Worm (Caenorhabditis elegans): ENCODE results near the gene srbc-6.

The srbc-6 gene

DNA sequence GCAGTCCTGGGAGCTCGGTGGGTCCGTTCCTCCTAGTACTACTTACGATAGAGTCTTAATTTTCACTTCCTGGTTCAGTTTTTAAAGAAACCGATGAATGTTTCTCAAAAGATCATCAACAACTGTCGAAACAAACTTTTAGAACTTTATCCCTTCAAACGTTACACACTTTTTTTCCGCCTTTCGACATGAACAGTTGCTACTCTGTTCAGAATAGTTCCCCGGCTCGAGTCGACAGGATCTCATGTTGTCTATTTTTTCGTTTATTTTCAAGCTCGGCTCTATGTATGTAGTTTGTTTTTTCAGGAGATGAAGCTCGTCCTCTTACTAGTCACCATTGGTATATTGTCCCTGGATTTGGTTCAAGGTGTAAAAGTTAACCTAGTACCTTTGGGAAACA lies 13.2 kb upstream of the srbc-6 start, which contains the start of gene exh-1:
exh-1 (plus strand) TSS at position 301 of the 400 bp plus-strand sequence.
- peak in 1 of 2 experiments; percentile 78 for TF ChIP-seq unc-62 (GFP tag; optimal IDR thresholded peaks at IDR 0.05 in 1 of 2)
- no peak for TF ChIP-seq unc-62 (tag; optimal IDR thresholded peaks at IDR 0.05)
- TF ChIP-seq ama-1 (optimal IDR thresholded peaks at IDR 0.05), result no peak
- no peak for TF ChIP-seq mxl-2 (GFP tag; conservative IDR thresholded peaks at IDR 0.05)
- TF ChIP-seq pqm-1 (tag; optimal IDR thresholded peaks at IDR 0.05), result no peak

DNA sequence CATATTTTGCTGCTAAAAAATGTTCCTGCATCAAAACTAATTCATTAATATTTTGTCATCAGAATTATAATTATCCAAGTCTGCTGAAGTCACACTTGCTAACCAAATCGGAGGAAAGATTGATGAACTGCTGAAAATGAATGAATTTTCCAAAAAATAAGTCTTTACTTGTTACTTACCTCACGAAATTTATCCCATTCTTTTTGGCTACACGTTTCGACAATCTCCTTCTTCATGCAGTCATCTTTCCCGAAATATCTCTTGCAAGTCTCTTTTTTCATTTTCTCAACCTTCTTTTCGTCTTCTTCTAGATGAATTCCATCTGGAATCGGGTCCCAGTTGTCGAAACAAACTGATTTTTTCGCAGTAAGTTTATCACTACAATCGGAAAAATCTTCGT lies 11.6 kb upstream of the srbc-6 start:
- TF ChIP-seq unc-62 (GFP tag; optimal IDR thresholded peaks at IDR 0.05 in 1 of 2), result peak in 1 of 2 experiments; percentile 94
- TF ChIP-seq unc-62 (tag; optimal IDR thresholded peaks at IDR 0.05), result no peak
- TF ChIP-seq php-3 (GFP tag; IDR thresholded peaks at IDR 0.05), result no peak
- TF ChIP-seq aha-1 (tag), result peak; percentile 6

- TF ChIP-seq pqm-1 (tag; optimal IDR thresholded peaks at IDR 0.05) (no peak), nhr-48 (tag; optimal IDR thresholded peaks at IDR 0.05) (no peak), nhr-76 (tag; optimal IDR thresholded peaks at IDR 0.05) (no peak), Y75B8A.6 (GFP tag; IDR thresholded peaks at IDR 0.05) (no peak), ces-1 (GFP tag; optimal IDR thresholded peaks at IDR 0.05) (no peak), unc-62 (GFP tag; optimal IDR thresholded peaks at IDR 0.05 in 1 of 2) (no peak), unc-62 (tag; optimal IDR thresholded peaks at IDR 0.05) (no peak), lir-3 (tag; optimal IDR thresholded peaks at IDR 0.05) (no peak), gei-8 (GFP tag; optimal IDR thresholded peaks at IDR 0.05) (no peak), cey-2 (tag; optimal IDR thresholded peaks at IDR 0.05; ENCODE audit: borderline replicate concordance, insufficient read depth) (no peak), ctbp-1 (GFP tag; IDR thresholded peaks at IDR 0.05) (no peak), vab-7 (GFP tag; IDR thresholded peaks at IDR 0.05) (no peak), spr-1 (tag; optimal IDR thresholded peaks at IDR 0.05) (no peak), madf-5 (GFP tag; IDR thresholded peaks at IDR 0.05) (no peak), ztf-7 (tag; optimal IDR thresholded peaks at IDR 0.05) (no peak), zfp-2 (tag; optimal IDR thresholded peaks at IDR 0.05) (no peak), mxl-2 (GFP tag; conservative IDR thresholded peaks at IDR 0.05) (no peak), php-3 (GFP tag; IDR thresholded peaks at IDR 0.05) (no peak), lin-38 (GFP tag; IDR thresholded peaks at IDR 0.05) (no peak), lin-39 (tag; optimal IDR thresholded peaks at IDR 0.05) (no peak)
These were observed 10.7 kb upstream of the srbc-6 start, which contains the start of gene C36C5.12 for ce11 chrV:3159252-3159651. Gene C36C5.12 (minus strand): TSS chrV:3159352.

DNA sequence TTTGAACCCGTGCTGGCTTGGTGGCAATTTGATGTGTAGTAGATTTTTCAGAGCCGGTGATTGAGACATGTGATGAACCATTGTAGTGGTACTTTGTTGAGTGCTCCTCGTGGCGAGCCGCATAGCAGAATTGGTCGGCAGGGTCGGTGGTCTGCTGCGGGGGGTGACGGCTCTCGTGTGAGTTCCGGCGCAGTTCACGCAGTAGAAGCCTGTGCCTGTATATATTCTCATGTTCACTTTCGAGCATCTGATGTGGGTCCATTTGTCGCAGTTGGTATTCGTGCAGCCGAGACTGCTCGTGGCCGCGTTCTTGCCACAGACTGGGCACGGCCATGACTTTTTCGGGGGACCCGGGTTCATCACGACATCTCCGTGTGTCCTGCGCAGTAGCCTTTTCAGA lies 7.6 kb upstream of the srbc-6 start:
- TF ChIP-seq skn-1 (tag; optimal IDR thresholded peaks at IDR 0.05), result no peak
- TF ChIP-seq mes-2 (tag; optimal IDR thresholded peaks at IDR 0.05; ENCODE audit: poor library complexity, severe bottlenecking), result no peak
- TF ChIP-seq nhr-76 (tag; optimal IDR thresholded peaks at IDR 0.05), result no peak
- TF ChIP-seq ceh-82 (tag; optimal IDR thresholded peaks at IDR 0.05), result no peak
- TF ChIP-seq set-16 (GFP tag; IDR thresholded peaks at IDR 0.05), result peak; percentile 62
- TF ChIP-seq lin-15B (tag; optimal IDR thresholded peaks at IDR 0.05), result no peak

DNA sequence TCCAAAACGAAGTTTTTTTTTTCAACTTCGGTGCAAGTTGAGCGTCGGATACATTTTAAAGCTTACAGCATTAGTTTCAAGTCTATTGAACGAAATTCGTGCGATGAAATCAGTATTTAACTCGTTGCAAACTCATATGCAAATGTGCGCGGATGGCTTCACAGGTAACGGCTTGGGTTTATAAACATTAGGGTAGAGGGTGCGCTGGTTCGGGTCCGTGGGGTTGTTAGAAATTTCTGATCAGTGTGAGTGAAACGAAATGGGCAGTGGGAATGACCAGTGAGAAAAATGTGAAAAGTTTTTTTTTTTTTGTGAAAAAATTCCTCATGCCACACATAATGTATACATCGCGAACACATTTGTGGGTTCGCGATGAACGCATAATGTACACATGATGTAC lies 6.8 kb upstream of the srbc-6 start:
- TF ChIP-seq lin-15B (tag; optimal IDR thresholded peaks at IDR 0.05) (no peak), dmd-8 (GFP tag; IDR thresholded peaks at IDR 0.05) (peak; percentile 82), T26A8.4 (GFP tag; IDR thresholded peaks at IDR 0.05) (no peak), zip-2 (tag; optimal IDR thresholded peaks at IDR 0.05) (no peak), ctbp-1 (GFP tag; IDR thresholded peaks at IDR 0.05) (peak; percentile 47; the same call in 1 of the 2 replicates), ztf-11 (tag; optimal IDR thresholded peaks at IDR 0.05) (no peak), nhr-6 (tag; optimal IDR thresholded peaks at IDR 0.05) (no peak), lir-3 (tag; optimal IDR thresholded peaks at IDR 0.05) (no peak), Y5F2A.4 (GFP tag; optimal IDR thresholded peaks at IDR 0.05) (no peak), arid-1 (GFP tag; conservative IDR thresholded peaks at IDR 0.05) (peak; percentile 51; the same call in 1 of the 2 replicates), gei-8 (GFP tag; optimal IDR thresholded peaks at IDR 0.05) (no peak), ceh-28 (tag; optimal IDR thresholded peaks at IDR 0.05) (no peak), lin-38 (GFP tag; IDR thresholded peaks at IDR 0.05) (no peak), Y48G9A.11 (GFP tag; IDR thresholded peaks at IDR 0.05) (peak; percentile 61), dve-1 (tag; optimal IDR thresholded peaks at IDR 0.05; ENCODE audit: insufficient read depth) (no peak), lin-1 (GFP tag; IDR thresholded peaks at IDR 0.05) (0 out of 2 replicates have a peak, but pooled peaks have one; percentile 42), Y105C5A.15 (GFP tag; IDR thresholded peaks at IDR 0.05) (no peak), nhr-48 (tag; optimal IDR thresholded peaks at IDR 0.05) (no peak), lsy-2 (tag; optimal IDR thresholded peaks at IDR 0.05) (no peak), ceh-62 (tag; optimal IDR thresholded peaks at IDR 0.05) (no peak), dmd-6 (GFP tag; IDR thresholded peaks at IDR 0.05) (no peak), ceh-44 (GFP tag; IDR thresholded peaks at IDR 0.05) (0 out of 2 replicates have a peak, but pooled peaks have one; percentile 16), zag-1 (tag; optimal IDR thresholded peaks at IDR 0.05) (no peak)
